Worm (Caenorhabditis elegans) whole organism, L4 larva: ENCODE data around the gene str-134.
A peak's percentile ranks its signal among the peaks of the same experiment; 100 is the strongest.
"Not testable (repeated sequence)": the region's sequence is repeated elsewhere in the genome, so short reads cannot be mapped to it uniquely, and the experiment has no call there.

ENCODE experiments used
- D1046.2 ChIP-seq: fragments of 200-800 bp; sonication (Bioruptor generic); IDR thresholded peaks from 2 replicates; pipeline ENCODE4 v1.3.6; 2022; ENCODE audit warnings: missing genetic modification characterization, missing compliant biosample characterization
- F10B5.3 ChIP-seq: sonication (generic microtip); optimal IDR thresholded peaks from 2 replicates; lab custom pipeline; 2016; ENCODE audit warnings: mild to moderate bottlenecking, missing genetic modification characterization, missing compliant biosample characterization
- F26F4.8 ChIP-seq: fragments of 200-800 bp; sonication (Bioruptor generic); conservative IDR thresholded peaks from 2 replicates; pipeline ENCODE4 v1.3.6; 2022; ENCODE audit warnings: missing genetic modification characterization, missing compliant biosample characterization
- Y5F2A.4 ChIP-seq: fragments of 200-800 bp; sonication (Bioruptor generic); optimal IDR thresholded peaks from 2 replicates; lab custom pipeline; 2018; ENCODE audit warnings: mild to moderate bottlenecking, missing genetic modification characterization, missing compliant biosample characterization
- Y75B8A.6 ChIP-seq: fragments of 200-800 bp; sonication (Bioruptor generic); IDR thresholded peaks from 2 replicates; pipeline ENCODE4 v1.3.6; 2022; ENCODE audit warnings: missing genetic modification reagents, missing genetic modification characterization, missing compliant biosample characterization
- ama-1 ChIP-seq: fragments of 150-350 bp; optimal IDR thresholded peaks from 2 replicates; lab custom pipeline; 2014; ENCODE audit warnings: inconsistent platforms, mixed read lengths
- cey-2 ChIP-seq: sonication (generic microtip); optimal IDR thresholded peaks from 3 replicates; lab custom pipeline; 2017; ENCODE audit warnings: missing genetic modification characterization, mild to moderate bottlenecking, missing compliant biosample characterization, antibody characterized with exemption, borderline replicate concordance; ENCODE audit not compliant: insufficient read depth
- ctbp-1 ChIP-seq: fragments of 200-800 bp; sonication (Bioruptor generic); IDR thresholded peaks from 2 replicates; pipeline ENCODE4 v1.3.6; 2022; ENCODE audit warnings: missing genetic modification reagents, missing genetic modification characterization, missing compliant biosample characterization
- daf-16 ChIP-seq, 3 experiments: sonication (generic microtip); optimal IDR thresholded peaks; 2 replicates each; lab custom pipeline; 2016 to 2017; ENCODE audit warnings: missing genetic modification characterization in 3 of 3, missing genetic modification reagents in 3 of 3, mild to moderate bottlenecking in 2 of 3, missing compliant biosample characterization in 2 of 3, missing biosample characterization in 1 of 3, moderate library complexity in 1 of 3
- daf-19 ChIP-seq: fragments of 200-800 bp; sonication (Bioruptor generic); conservative IDR thresholded peaks from 2 replicates; pipeline ENCODE4 v1.3.6; 2022; ENCODE audit warnings: missing genetic modification characterization, missing compliant biosample characterization
- dmd-6 ChIP-seq: fragments of 200-800 bp; sonication (Bioruptor generic); IDR thresholded peaks from 2 replicates; pipeline ENCODE4 v1.3.6; 2022; ENCODE audit warnings: missing genetic modification reagents, missing genetic modification characterization, missing compliant biosample characterization
- dmd-8 ChIP-seq: fragments of 200-800 bp; sonication (Bioruptor generic); IDR thresholded peaks from 2 replicates; pipeline ENCODE4 v1.3.6; 2022; ENCODE audit warnings: missing genetic modification characterization, missing compliant biosample characterization
- dpl-1 ChIP-seq: fragments of 150-350 bp; optimal IDR thresholded peaks from 2 replicates; lab custom pipeline; 2014; ENCODE audit warnings: missing biosample characterization, missing genetic modification reagents, missing genetic modification characterization
- duxl-1 ChIP-seq: sonication (generic microtip); optimal IDR thresholded peaks from 2 replicates; lab custom pipeline; 2016; ENCODE audit warnings: mild to moderate bottlenecking, missing genetic modification characterization, moderate library complexity, missing compliant biosample characterization; ENCODE audit not compliant: poor library complexity
- egl-27 ChIP-seq: sonication (generic microtip); optimal IDR thresholded peaks from 3 replicates; lab custom pipeline; 2017; ENCODE audit warnings: missing biosample characterization, missing genetic modification reagents, missing genetic modification characterization
- egl-43 ChIP-seq: fragments of 200-800 bp; sonication (Bioruptor generic); IDR thresholded peaks from 2 replicates; pipeline ENCODE4 v1.3.6; 2022; ENCODE audit warnings: missing genetic modification reagents, missing genetic modification characterization, missing compliant biosample characterization
- hmg-1.1 ChIP-seq: fragments of 200-800 bp; sonication (Bioruptor generic); IDR thresholded peaks from 2 replicates; pipeline ENCODE4 v1.3.6; 2022; ENCODE audit warnings: missing genetic modification reagents, missing genetic modification characterization, missing compliant biosample characterization
- lim-7 ChIP-seq: fragments of 200-800 bp; sonication (Bioruptor generic); IDR thresholded peaks from 2 replicates; pipeline ENCODE4 v1.3.6; 2022; ENCODE audit warnings: missing genetic modification characterization, missing compliant biosample characterization
- lin-1 ChIP-seq: fragments of 200-800 bp; sonication (Bioruptor generic); IDR thresholded peaks from 2 replicates; pipeline ENCODE4 v1.3.6; 2022; ENCODE audit warnings: missing genetic modification reagents, missing genetic modification characterization, missing compliant biosample characterization
- lin-29 ChIP-seq: fragments of 200-800 bp; sonication (Bioruptor generic); IDR thresholded peaks from 2 replicates; pipeline ENCODE4 v1.3.6; 2022; ENCODE audit warnings: missing genetic modification reagents, missing genetic modification characterization, missing compliant biosample characterization
- lin-38 ChIP-seq: fragments of 200-800 bp; sonication (Bioruptor generic); IDR thresholded peaks from 2 replicates; pipeline ENCODE4 v1.3.6; 2022; ENCODE audit warnings: missing genetic modification reagents, missing genetic modification characterization, missing compliant biosample characterization
- lsy-2 ChIP-seq, 2 experiments: fragments of 150-350 bp in 1 of 2; sonication (generic microtip) in 1 of 2; optimal IDR thresholded peaks; 2 replicates each; lab custom pipeline; 2014 to 2017; ENCODE audit warnings: missing biosample characterization in 2 of 2, missing genetic modification characterization in 2 of 2
- madf-5 ChIP-seq, 2 experiments: fragments of 200-800 bp; sonication (Bioruptor generic); IDR thresholded peaks; 2 replicates each; pipeline ENCODE4 v1.3.6; 2022; ENCODE audit warnings: missing compliant biosample characterization in 2 of 2, missing genetic modification characterization in 2 of 2
- pha-4 ChIP-seq, 2 experiments: fragments of 150-350 bp in 1 of 2; fragments of 200-800 bp in 1 of 2; sonication (Bioruptor generic) in 1 of 2; IDR thresholded peaks in 1 of 2; optimal IDR thresholded peaks in 1 of 2; 2 replicates each; pipeline versions ENCODE4 v1.3.6 to Lab custom; 2014 to 2022; ENCODE audit warnings: missing genetic modification characterization in 2 of 2, missing genetic modification reagents in 2 of 2, missing biosample characterization in 1 of 2, missing compliant biosample characterization in 1 of 2
- php-3 ChIP-seq: fragments of 200-800 bp; sonication (Bioruptor generic); IDR thresholded peaks from 2 replicates; pipeline ENCODE4 v1.3.6; 2022; ENCODE audit warnings: missing genetic modification reagents, missing genetic modification characterization, missing compliant biosample characterization
- pqm-1 ChIP-seq: sonication (generic microtip); optimal IDR thresholded peaks from 2 replicates; lab custom pipeline; 2017; ENCODE audit warnings: missing biosample characterization, missing genetic modification characterization
- set-16 ChIP-seq: fragments of 200-800 bp; sonication (Bioruptor generic); IDR thresholded peaks from 2 replicates; pipeline ENCODE4 v1.3.6; 2022; ENCODE audit warnings: missing genetic modification reagents, missing genetic modification characterization, missing compliant biosample characterization
- skn-1 ChIP-seq: fragments of 150-350 bp; optimal IDR thresholded peaks from 2 replicates; lab custom pipeline; 2014; ENCODE audit warnings: missing biosample characterization, missing genetic modification characterization
- tag-97 ChIP-seq: fragments of 200-800 bp; sonication (Bioruptor generic); IDR thresholded peaks from 2 replicates; pipeline ENCODE4 v1.3.6; 2022; ENCODE audit warnings: missing genetic modification characterization, missing compliant biosample characterization
- tra-1 ChIP-seq: fragments of 200-800 bp; sonication (Bioruptor generic); IDR thresholded peaks from 2 replicates; pipeline ENCODE4 v1.3.6; 2022; ENCODE audit warnings: missing genetic modification reagents, missing genetic modification characterization, missing compliant biosample characterization
- unc-130 ChIP-seq: sonication (generic microtip); optimal IDR thresholded peaks from 2 replicates; lab custom pipeline; 2016; ENCODE audit warnings: missing genetic modification reagents, missing genetic modification characterization, missing compliant biosample characterization
- unc-62 ChIP-seq, 3 experiments: fragments of 150-350 bp in 1 of 3; sonication (generic microtip); optimal IDR thresholded peaks in 2 of 3; peaks in 1 of 3; 1 replicate in 1 of 3; 2 replicates in 2 of 3; lab custom pipeline; 2014 to 2017; ENCODE audit warnings: missing biosample characterization in 3 of 3, missing genetic modification characterization in 3 of 3, missing genetic modification reagents in 3 of 3, missing genotype in 1 of 3
- vab-7 ChIP-seq: fragments of 200-800 bp; sonication (Bioruptor generic); IDR thresholded peaks from 2 replicates; pipeline ENCODE4 v1.3.6; 2022; ENCODE audit warnings: missing genetic modification reagents, missing genetic modification characterization, missing compliant biosample characterization
- zag-1 ChIP-seq: fragments of 150-350 bp; optimal IDR thresholded peaks from 2 replicates; lab custom pipeline; 2014; ENCODE audit warnings: missing biosample characterization, missing genetic modification characterization
- zip-11 ChIP-seq: fragments of 200-800 bp; sonication (Bioruptor generic); IDR thresholded peaks from 2 replicates; pipeline ENCODE4 v1.3.6; 2022; ENCODE audit warnings: missing genetic modification characterization, missing compliant biosample characterization
- zip-2 ChIP-seq: fragments of 150-350 bp; optimal IDR thresholded peaks from 2 replicates; lab custom pipeline; 2014; ENCODE audit warnings: missing biosample characterization, missing genetic modification characterization

Gene str-134

DNA sequence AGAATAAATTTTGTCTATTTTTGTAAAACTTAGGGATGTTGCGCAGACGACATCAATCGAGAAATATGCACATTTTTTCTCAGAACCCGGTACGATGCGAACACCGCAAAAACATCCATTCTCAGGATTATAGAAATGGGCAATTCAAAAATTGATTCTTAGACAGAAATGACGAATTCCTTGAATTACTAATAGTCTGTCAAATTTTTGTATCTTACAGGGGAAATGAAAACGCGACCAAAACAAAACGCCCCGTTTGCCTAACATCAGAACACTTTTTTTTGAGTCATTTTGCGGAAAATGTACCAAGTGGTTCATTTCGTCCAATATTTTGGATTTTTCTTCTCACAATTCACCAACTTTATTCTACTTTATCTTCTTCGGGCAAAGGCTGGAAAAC lies at the start of gene str-134:
str-134 (plus strand) TSS at position 301 of the 400 bp plus-strand sequence.
- TF ChIP-seq F10B5.3 (tag; lab: Kevin White, UChicago) (no peak), pqm-1 (tag; lab: Kevin White, UChicago) (no peak), zag-1 (tag; lab: Kevin White, UChicago) (no peak), vab-7 (GFP tag; lab: Robert Waterston, UW) (no peak), egl-43 (GFP tag; lab: Robert Waterston, UW) (no peak), skn-1 (no peak)
- TF ChIP-seq, all 104 proteins: peak for 0

DNA sequence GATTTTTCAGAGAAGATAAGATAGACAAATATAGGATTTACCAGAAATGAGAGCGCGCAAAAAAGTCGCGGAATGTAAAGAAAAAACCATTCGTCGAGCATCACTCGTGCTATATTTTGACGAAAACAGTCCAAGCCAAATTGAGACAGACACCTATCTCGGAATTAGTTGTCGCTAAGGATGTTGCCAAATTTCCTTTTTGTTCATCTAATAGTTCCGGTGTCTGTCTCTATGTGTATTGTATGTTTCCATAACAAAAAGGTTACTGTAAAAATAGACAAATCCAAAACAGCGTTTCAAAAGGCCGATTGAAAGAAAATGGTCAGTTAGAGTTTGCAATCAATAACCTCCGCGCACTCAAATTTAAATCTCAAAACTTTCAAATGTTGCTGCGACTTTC lies 48.8 kb upstream of the str-134 start, which contains the start of gene srj-53:
srj-53 (minus strand) TSS at position 101 of the 400 bp plus-strand sequence.
- TF ChIP-seq madf-5 (GFP tag; IDR thresholded peaks at IDR 0.05; lab: Robert Waterston, UW): no peak
- TF ChIP-seq dpl-1: no peak
- TF ChIP-seq, all 104 proteins: peak for 0

ce11 chrV:695914-696313 lies 47.5 kb upstream of the str-134 start, which contains the start of gene srj-52:
Gene srj-52, minus strand, starts transcription at chrV:696014.
- TF ChIP-seq unc-62 (GFP tag; optimal IDR thresholded peaks at IDR 0.05 in 1 of 2; lab: Kevin White, UChicago) (peak in 1 of 2 experiments; percentile 57), unc-62 (tag; optimal IDR thresholded peaks at IDR 0.05; lab: Kevin White, UChicago) (no peak), lim-7 (GFP tag; lab: Robert Waterston, UW) (no peak), unc-130 (GFP tag; lab: Kevin White, UChicago) (no peak), lsy-2 (tag; optimal IDR thresholded peaks at IDR 0.05; lab: Kevin White, UChicago) (no peak)

DNA sequence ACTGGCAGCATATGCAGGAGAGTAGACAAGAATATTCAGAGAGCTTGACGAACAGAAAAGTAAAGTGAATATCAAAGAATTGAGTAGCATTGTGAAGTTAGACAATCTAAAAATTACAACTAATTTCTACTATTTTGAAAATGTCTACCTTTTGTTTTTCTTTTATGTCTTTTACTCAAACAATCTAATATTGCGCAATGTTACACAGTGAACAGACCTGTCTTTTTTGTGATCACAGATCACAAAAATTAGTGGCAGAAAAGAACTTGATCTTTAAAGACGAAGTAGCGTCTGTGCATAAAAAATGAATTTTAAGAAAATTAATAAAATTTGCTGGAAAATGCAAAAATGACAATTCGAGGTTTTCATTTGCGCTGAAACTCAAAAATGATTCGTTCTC lies 44.4 kb upstream of the str-134 start:
- TF ChIP-seq duxl-1 (tag; lab: Kevin White, UChicago): no peak
- no peak for TF ChIP-seq lin-38 (GFP tag; lab: Robert Waterston, UW)
- TF ChIP-seq zip-2 (tag; lab: Kevin White, UChicago): peak; percentile 92
- no peak for TF ChIP-seq egl-43 (GFP tag; lab: Robert Waterston, UW)
- TF ChIP-seq daf-16 (GFP tag; optimal IDR thresholded peaks at IDR 0.05; lab: Kevin White, UChicago): no peak
- no peak for TF ChIP-seq daf-16 (tag; optimal IDR thresholded peaks at IDR 0.05; lab: Kevin White, UChicago)
- no peak for TF ChIP-seq daf-19 (GFP tag; lab: Robert Waterston, UW)

ce11 chrV:699489-700129 lies 43.8 kb upstream of the str-134 start, which contains the start of the genes ugt-29 and srx-5:
Gene ugt-29, minus strand, starts transcription at chrV:699589.
Gene srx-5, plus strand, starts transcription at chrV:700079.
- TF ChIP-seq zip-11: no peak
- TF ChIP-seq dmd-6 (GFP tag; lab: Robert Waterston, UW): 0 out of 2 replicates have a peak, but pooled peaks have one; percentile 27

DNA sequence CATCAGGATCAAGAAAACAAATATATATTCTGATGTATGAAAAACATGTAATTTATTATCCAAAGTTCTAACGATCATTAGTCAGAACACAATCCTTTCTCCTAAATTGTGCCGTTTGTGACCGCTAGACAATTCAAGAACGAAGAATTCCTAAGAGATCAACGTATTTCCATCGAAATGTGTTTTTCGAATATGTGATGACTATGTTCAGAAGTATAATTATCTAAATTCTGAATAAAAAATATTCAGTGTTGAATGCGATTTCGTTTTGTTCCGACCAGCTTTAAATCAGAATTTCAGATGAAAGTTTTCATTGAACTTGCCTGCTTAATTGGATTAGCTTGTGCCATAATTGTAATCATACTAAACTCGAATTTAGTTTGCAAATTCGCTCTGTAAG lies 41.2 kb upstream of the str-134 start, which contains the start of gene srbc-37:
srbc-37 (plus strand) TSS at position 301 of the 400 bp plus-strand sequence.
- TF ChIP-seq dpl-1 (no peak), lsy-2 (tag; optimal IDR thresholded peaks at IDR 0.05; lab: Kevin White, UChicago) (no peak), Y5F2A.4 (GFP tag; lab: Kevin White, UChicago) (no peak), tag-97 (GFP tag; lab: Robert Waterston, UW) (no peak), ama-1 (no peak), set-16 (no peak), cey-2 (tag; lab: Kevin White, UChicago) (no peak), lin-29 (no peak), egl-27 (no peak)

ce11 chrV:706449-706848 lies 37.0 kb upstream of the str-134 start:
- peak; percentile 57; the same call in 1 of the 2 replicates for TF ChIP-seq php-3 (GFP tag; lab: Robert Waterston, UW)
- TF ChIP-seq D1046.2 (GFP tag; lab: Robert Waterston, UW): 0 out of 2 replicates have a peak, but pooled peaks have one; percentile 65
- peak; percentile 51; the same call in 1 of the 2 replicates for TF ChIP-seq lin-1
- TF ChIP-seq ctbp-1 (GFP tag; lab: Robert Waterston, UW): peak; percentile 48; the same call in 1 of the 2 replicates
- peak; percentile 59; the same call in 1 of the 2 replicates for TF ChIP-seq tra-1 (GFP tag; lab: Robert Waterston, UW)
- 0 out of 2 replicates have a peak, but pooled peaks have one; percentile 24 for TF ChIP-seq Y75B8A.6 (GFP tag; lab: Robert Waterston, UW)
- peak; percentile 51 for TF ChIP-seq dmd-6 (GFP tag; lab: Robert Waterston, UW)
- TF ChIP-seq dmd-8 (GFP tag; lab: Robert Waterston, UW): peak; percentile 88
- peak; percentile 66 for TF ChIP-seq hmg-1.1 (GFP tag; lab: Robert Waterston, UW)
- TF ChIP-seq pha-4 (GFP tag; IDR thresholded peaks at IDR 0.05; lab: Robert Waterston, UW): peak; percentile 51; the same call in 1 of the 2 replicates
- TF ChIP-seq pha-4 (tag; optimal IDR thresholded peaks at IDR 0.05; lab: Kevin White, UChicago): not testable (repeated sequence)
- peak; percentile 71; the same call in 1 of the 2 replicates for TF ChIP-seq F26F4.8 (GFP tag; lab: Robert Waterston, UW)
